Fruit fly (Drosophila melanogaster) whole organism, embryonic: ENCODE measurements around the gene CG14220.

Experiments
- Atf3 ChIP-seq: fragments of 200-800 bp; sonication (Bioruptor generic); optimal IDR thresholded peaks from 3 replicates; lab custom pipeline; 2016; ENCODE audit warnings: missing biosample characterization, missing genetic modification characterization
- Bgb ChIP-seq: fragments of 200-800 bp; sonication (Bioruptor generic); IDR thresholded peaks from 2 replicates; pipeline ENCODE4 v1.3.6; 2022; ENCODE audit warnings: missing biosample characterization, missing genetic modification characterization; ENCODE audit not compliant: partially characterized antibody
- CG10366 ChIP-seq: fragments of 200-800 bp; sonication (Bioruptor generic); IDR thresholded peaks from 2 replicates; pipeline ENCODE4 v1.3.6; 2022; ENCODE audit warnings: missing biosample characterization, missing genetic modification characterization
- CG11695 ChIP-seq: fragments of 200-800 bp; sonication (Bioruptor generic); IDR thresholded peaks from 3 replicates; pipeline ENCODE4 v1.3.6; 2022; ENCODE audit warnings: missing biosample characterization, missing genetic modification characterization
- CG11696 ChIP-seq: fragments of 200-800 bp; sonication (Bioruptor generic); IDR thresholded peaks from 2 replicates; pipeline ENCODE4 v1.3.6; 2022; ENCODE audit warnings: missing biosample characterization, missing genetic modification characterization
- CG13775 ChIP-seq: fragments of 200-800 bp; sonication (Bioruptor generic); optimal IDR thresholded peaks from 3 replicates; lab custom pipeline; 2017; ENCODE audit warnings: missing biosample characterization, mild to moderate bottlenecking, missing genetic modification characterization
- CG15073 ChIP-seq: fragments of 200-800 bp; sonication (Bioruptor generic); optimal IDR thresholded peaks from 2 replicates; lab custom pipeline; 2016; ENCODE audit warnings: missing biosample characterization, missing genetic modification characterization
- CG15514 ChIP-seq: fragments of 200-800 bp; sonication (Bioruptor generic); optimal IDR thresholded peaks from 3 replicates; lab custom pipeline; 2017; ENCODE audit warnings: missing biosample characterization, missing genetic modification characterization, mild to moderate bottlenecking, moderate library complexity, missing genetic modification reagents
- CG17359 ChIP-seq: fragments of 200-800 bp; sonication (Bioruptor generic); optimal IDR thresholded peaks from 3 replicates; lab custom pipeline; 2018; ENCODE audit warnings: missing biosample characterization, mild to moderate bottlenecking, missing genetic modification characterization, moderate library complexity
- CG18764 ChIP-seq: fragments of 200-800 bp; sonication (Bioruptor generic); optimal IDR thresholded peaks from 3 replicates; lab custom pipeline; 2016; ENCODE audit warnings: missing biosample characterization, missing genetic modification characterization
- CG2199 ChIP-seq: fragments of 200-800 bp; sonication (Bioruptor generic); IDR thresholded peaks from 3 replicates; pipeline ENCODE4 v1.3.6; 2022; ENCODE audit warnings: missing biosample characterization, missing genetic modification characterization
- CG31388 ChIP-seq: fragments of 200-800 bp; sonication (Bioruptor generic); optimal IDR thresholded peaks from 2 replicates; lab custom pipeline; 2016; ENCODE audit warnings: missing biosample characterization, missing genetic modification characterization
- CG31441 ChIP-seq: fragments of 200-800 bp; sonication (Bioruptor generic); IDR thresholded peaks from 2 replicates; pipeline ENCODE4 v1.3.6; 2022; ENCODE audit warnings: missing biosample characterization, missing genetic modification characterization
- CG34422 ChIP-seq: fragments of 200-800 bp; sonication (Bioruptor generic); IDR thresholded peaks from 3 replicates; pipeline ENCODE4 v1.3.6; 2022; ENCODE audit warnings: missing biosample characterization, missing genetic modification characterization
- CG4282 ChIP-seq: fragments of 200-800 bp; sonication (Bioruptor generic); optimal IDR thresholded peaks from 2 replicates; lab custom pipeline; 2016; ENCODE audit warnings: missing biosample characterization, missing genetic modification characterization
- CG43689 ChIP-seq: fragments of 200-800 bp; sonication (Bioruptor generic); IDR thresholded peaks from 2 replicates; pipeline ENCODE4 v1.3.6; 2022; ENCODE audit warnings: missing biosample characterization, missing genetic modification characterization
- CG6272 ChIP-seq: fragments of 200-800 bp; sonication (Bioruptor generic); IDR thresholded peaks from 2 replicates; pipeline ENCODE4 v1.3.6; 2022; ENCODE audit warnings: missing biosample characterization, missing genetic modification characterization
- CG7372 ChIP-seq: fragments of 200-800 bp; sonication (Bioruptor generic); IDR thresholded peaks from 2 replicates; pipeline ENCODE4 v1.3.6; 2022; ENCODE audit warnings: missing biosample characterization, missing genetic modification characterization
- CG7963 ChIP-seq: fragments of 200-800 bp; sonication (Bioruptor generic); IDR thresholded peaks from 3 replicates; pipeline ENCODE4 v1.3.6; 2022; ENCODE audit warnings: missing biosample characterization, missing genetic modification characterization; ENCODE audit not compliant: partially characterized antibody
- Chrac-16 ChIP-seq: fragments of 200-800 bp; sonication (Bioruptor generic); optimal IDR thresholded peaks from 3 replicates; lab custom pipeline; 2016; ENCODE audit warnings: missing biosample characterization, missing genetic modification characterization
- D19A ChIP-seq: fragments of 200-800 bp; optimal IDR thresholded peaks from 3 replicates; lab custom pipeline; 2019; ENCODE audit warnings: missing biosample characterization, mild to moderate bottlenecking, missing genetic modification characterization, moderate library complexity
- Dll ChIP-seq: fragments of 200-800 bp; sonication (Bioruptor generic); IDR thresholded peaks from 4 replicates; pipeline ENCODE4 v1.3.6; 2022; ENCODE audit warnings: missing biosample characterization, missing genetic modification characterization; ENCODE audit not compliant: partially characterized antibody
- HmgD ChIP-seq: fragments of 200-800 bp; sonication (Bioruptor generic); optimal IDR thresholded peaks from 3 replicates; lab custom pipeline; 2016; ENCODE audit warnings: missing biosample characterization, missing genetic modification characterization
- Lhr ChIP-seq: fragments of 200-800 bp; sonication (Bioruptor generic); optimal IDR thresholded peaks from 3 replicates; lab custom pipeline; 2017; ENCODE audit warnings: mild to moderate bottlenecking, missing biosample characterization, missing genetic modification reagents, missing genetic modification characterization
- Lim3 ChIP-seq: fragments of 200-800 bp; sonication (Bioruptor generic); IDR thresholded peaks from 2 replicates; pipeline ENCODE4 v1.3.6; 2022; ENCODE audit warnings: missing biosample characterization, missing genetic modification characterization
- Mad ChIP-seq: fragments of 200-800 bp; sonication (Bioruptor generic); optimal IDR thresholded peaks from 2 replicates; lab custom pipeline; 2016; ENCODE audit warnings: missing biosample characterization, missing genetic modification characterization
- Meics ChIP-seq: fragments of 200-800 bp; sonication (Bioruptor generic); optimal IDR thresholded peaks from 2 replicates; lab custom pipeline; 2017; ENCODE audit warnings: missing biosample characterization, mild to moderate bottlenecking, missing genetic modification characterization
- NC2α ChIP-seq: fragments of 200-800 bp; sonication (Bioruptor generic); optimal IDR thresholded peaks from 2 replicates; lab custom pipeline; 2016; ENCODE audit warnings: missing biosample characterization, missing genetic modification characterization
- Xbp1 ChIP-seq: fragments of 200-800 bp; sonication (Bioruptor generic); optimal IDR thresholded peaks from 3 replicates; lab custom pipeline; 2016; ENCODE audit warnings: missing biosample characterization, mild to moderate bottlenecking, missing genetic modification characterization
- ato ChIP-seq: fragments of 200-800 bp; sonication (Bioruptor generic); IDR thresholded peaks from 2 replicates; pipeline ENCODE4 v1.3.6; 2022; ENCODE audit warnings: missing biosample characterization, missing genetic modification characterization; ENCODE audit not compliant: partially characterized antibody
- chinmo ChIP-seq: fragments of 200-800 bp; sonication (Bioruptor generic); IDR thresholded peaks from 4 replicates; pipeline ENCODE4 v1.3.6; 2022; ENCODE audit warnings: missing biosample characterization, missing genetic modification characterization; ENCODE audit not compliant: partially characterized antibody
- ci ChIP-seq: fragments of 200-800 bp; sonication (Bioruptor generic); IDR thresholded peaks from 3 replicates; pipeline ENCODE4 v1.3.6; 2022; ENCODE audit warnings: missing biosample characterization, missing genetic modification characterization
- crp ChIP-seq, 2 experiments: fragments of 200-800 bp; sonication (Bioruptor generic); optimal IDR thresholded peaks; 2 replicates in 1 of 2; 3 replicates in 1 of 2; lab custom pipeline; 2017; ENCODE audit warnings: missing biosample characterization in 2 of 2, missing genetic modification characterization in 2 of 2, mild to moderate bottlenecking in 1 of 2, moderate library complexity in 1 of 2
- cwo ChIP-seq: fragments of 200-800 bp; sonication (Bioruptor generic); optimal IDR thresholded peaks from 3 replicates; lab custom pipeline; 2017; ENCODE audit warnings: missing biosample characterization, missing genetic modification characterization, mild to moderate bottlenecking, moderate library complexity, missing genetic modification reagents
- danr ChIP-seq: fragments of 200-800 bp; sonication (Bioruptor generic); IDR thresholded peaks from 2 replicates; pipeline ENCODE4 v1.3.6; 2022; ENCODE audit warnings: missing biosample characterization, missing genetic modification characterization
- emc ChIP-seq: fragments of 200-800 bp; sonication (Bioruptor generic); optimal IDR thresholded peaks from 2 replicates; lab custom pipeline; 2016; ENCODE audit warnings: missing biosample characterization, missing genetic modification characterization
- eve ChIP-seq, 2 experiments: fragments of >200 bp; optimal IDR thresholded peaks; 2 replicates each; lab custom pipeline; 2017; ENCODE audit warnings: missing biosample characterization in 2 of 2, missing genetic modification characterization in 2 of 2
- gce ChIP-seq: fragments of 200-800 bp; sonication (Bioruptor generic); IDR thresholded peaks from 3 replicates; pipeline ENCODE4 v1.3.6; 2022; ENCODE audit warnings: missing biosample characterization, missing genetic modification characterization
- h ChIP-seq: fragments of >200 bp; optimal IDR thresholded peaks from 2 replicates; lab custom pipeline; 2017
- her ChIP-seq: fragments of 200-800 bp; sonication (Bioruptor generic); optimal IDR thresholded peaks from 2 replicates; lab custom pipeline; 2016; ENCODE audit warnings: missing biosample characterization, missing genetic modification characterization
- insv ChIP-seq, 2 experiments: fragments of 200-800 bp; sonication (Bioruptor generic); optimal IDR thresholded peaks; 3 replicates each; lab custom pipeline; 2016 to 2018; ENCODE audit warnings: missing biosample characterization in 2 of 2, missing genetic modification characterization in 2 of 2
- jigr1 ChIP-seq: fragments of 200-800 bp; sonication (Bioruptor generic); IDR thresholded peaks from 3 replicates; pipeline ENCODE4 v1.3.6; 2022; ENCODE audit warnings: missing biosample characterization, missing genetic modification characterization
- knrl ChIP-seq: fragments of 200-800 bp; sonication (Bioruptor generic); IDR thresholded peaks from 3 replicates; pipeline ENCODE4 v1.3.6; 2022; ENCODE audit warnings: missing biosample characterization, missing genetic modification characterization; ENCODE audit not compliant: partially characterized antibody
- lab ChIP-seq: fragments of 200-800 bp; sonication (Bioruptor generic); optimal IDR thresholded peaks from 3 replicates; lab custom pipeline; 2017; ENCODE audit warnings: missing biosample characterization, missing genetic modification characterization, mild to moderate bottlenecking, moderate library complexity, missing genetic modification reagents
- mam ChIP-seq: fragments of 200-800 bp; sonication (Bioruptor generic); optimal IDR thresholded peaks from 3 replicates; lab custom pipeline; 2016; ENCODE audit warnings: missing biosample characterization, missing genetic modification characterization
- nau ChIP-seq: fragments of 200-800 bp; sonication (Bioruptor generic); optimal IDR thresholded peaks from 3 replicates; lab custom pipeline; 2017; ENCODE audit warnings: missing biosample characterization, mild to moderate bottlenecking, missing genetic modification characterization, missing genetic modification reagents
- sens ChIP-seq: fragments of 200-800 bp; sonication (Bioruptor generic); peaks from one replicate; lab custom pipeline; 2016; ENCODE audit warnings: missing biosample characterization, missing genetic modification characterization
- seq ChIP-seq: fragments of 200-800 bp; sonication (Bioruptor generic); IDR thresholded peaks from 2 replicates; pipeline ENCODE4 v1.3.6; 2022; ENCODE audit warnings: missing biosample characterization, missing genetic modification characterization
- slp2 ChIP-seq: fragments of 200-800 bp; sonication (Bioruptor generic); optimal IDR thresholded peaks from 2 replicates; lab custom pipeline; 2016; ENCODE audit warnings: missing biosample characterization, missing genetic modification characterization
- sr ChIP-seq: fragments of 200-800 bp; sonication (Bioruptor generic); IDR thresholded peaks from 3 replicates; pipeline ENCODE4 v1.3.6; 2022; ENCODE audit warnings: missing biosample characterization, missing genetic modification characterization
- wek ChIP-seq: fragments of 200-800 bp; sonication (Bioruptor generic); optimal IDR thresholded peaks from 3 replicates; lab custom pipeline; 2018; ENCODE audit warnings: missing biosample characterization, mild to moderate bottlenecking, missing genetic modification characterization, moderate library complexity

CG14220 gene

DNA sequence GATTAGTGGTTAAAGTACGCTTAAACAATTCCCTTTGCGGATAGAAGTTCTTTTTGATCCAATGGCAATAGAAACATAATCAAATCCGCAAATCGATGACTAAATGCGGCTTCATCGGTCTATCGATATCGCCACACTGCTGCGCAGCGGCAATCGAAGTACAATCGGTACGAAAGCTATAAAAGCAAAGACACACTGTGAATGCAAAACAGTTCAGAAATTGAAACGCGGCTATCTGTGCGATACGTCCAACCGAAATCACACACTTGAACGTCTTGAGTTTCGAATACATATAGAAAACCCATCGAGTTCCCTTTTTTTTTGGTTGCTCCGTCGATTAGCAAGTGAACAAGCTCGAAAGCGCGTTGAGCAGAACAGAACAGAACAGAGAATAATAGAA, 3.3 kb upstream of the CG14220 start, which contains the start of gene CG14207 (continued):
- TF ChIP-seq CG15073 (GFP tag; lab: Kevin White, UChicago) = no peak
- TF ChIP-seq h (lab: Kevin White, UChicago) = no peak
- no peak for TF ChIP-seq Lhr
- TF ChIP-seq slp2 (GFP tag; lab: Kevin White, UChicago) = no peak
- peak; percentile 63 for TF ChIP-seq sens (GFP tag; lab: Kevin White, UChicago)
- TF ChIP-seq knrl (GFP tag; lab: Robert Waterston, UW) = peak; percentile 47; the same call in 1 of the 3 replicates
- TF ChIP-seq lab = peak; percentile 14
- TF ChIP-seq jigr1 (GFP tag; lab: Robert Waterston, UW) = no peak
- no peak for TF ChIP-seq Lim3 (GFP tag; lab: Robert Waterston, UW)
- no peak for TF ChIP-seq eve (GFP tag; optimal IDR thresholded peaks at IDR 0.05; lab: Kevin White, UChicago)
- TF ChIP-seq her (GFP tag; lab: Kevin White, UChicago) = peak; percentile 49
- TF ChIP-seq Bgb = peak; percentile 78
- TF ChIP-seq CG43689 (GFP tag; lab: Robert Waterston, UW) = no peak
- no peak for TF ChIP-seq NC2α (GFP tag; lab: Kevin White, UChicago)
- no peak for TF ChIP-seq HmgD (GFP tag; lab: Kevin White, UChicago)
- no peak for TF ChIP-seq Atf3
- peak; percentile 87 for TF ChIP-seq CG7963 (GFP tag; lab: Robert Waterston, UW)
- TF ChIP-seq ci (GFP tag; lab: Robert Waterston, UW) = peak; percentile 65; the same call in 2 of the 3 replicates
- no peak for TF ChIP-seq CG2199 (GFP tag; lab: Robert Waterston, UW)
- no peak for TF ChIP-seq CG11696 (GFP tag; lab: Robert Waterston, UW)
- no peak for TF ChIP-seq Xbp1 (GFP tag; lab: Kevin White, UChicago)
- no peak for TF ChIP-seq CG31388 (GFP tag; lab: Kevin White, UChicago)
- TF ChIP-seq D19A (tag; lab: Kevin White, UChicago) = peak; percentile 20
- TF ChIP-seq chinmo (GFP tag; lab: Robert Waterston, UW) = peak; percentile 84; the same call in 2 of the 4 replicates
- no peak for TF ChIP-seq seq (GFP tag; lab: Robert Waterston, UW)
- 0 out of 2 replicates have a peak, but pooled peaks have one; percentile 14 for TF ChIP-seq CG31441 (GFP tag; lab: Robert Waterston, UW)
- no peak for TF ChIP-seq CG10366 (GFP tag; lab: Robert Waterston, UW)
- TF ChIP-seq danr (GFP tag; lab: Robert Waterston, UW) = no peak
- peak; percentile 82 for TF ChIP-seq ato (GFP tag; lab: Robert Waterston, UW)
- peak; percentile 67 for TF ChIP-seq Dll (GFP tag; lab: Robert Waterston, UW)
- no peak for TF ChIP-seq CG18764 (GFP tag; lab: Kevin White, UChicago)
- TF ChIP-seq Meics (GFP tag; lab: Kevin White, UChicago) = peak; percentile 8
- TF ChIP-seq Mad (GFP tag; lab: Kevin White, UChicago) = no peak
- TF ChIP-seq emc (GFP tag; lab: Kevin White, UChicago) = no peak
- TF ChIP-seq CG7372 (GFP tag; lab: Robert Waterston, UW) = no peak
- no peak for TF ChIP-seq CG6272 (GFP tag; lab: Robert Waterston, UW)
- TF ChIP-seq mam = no peak
- TF ChIP-seq sr (GFP tag; lab: Robert Waterston, UW) = 0 out of 3 replicates have a peak, but pooled peaks have one; percentile 12
- no peak for TF ChIP-seq insv (GFP tag; optimal IDR thresholded peaks at IDR 0.05; lab: Kevin White, UChicago)
- TF ChIP-seq Chrac-16 (GFP tag; lab: Kevin White, UChicago) = no peak
- no peak for TF ChIP-seq CG4282 (GFP tag; lab: Kevin White, UChicago)
- peak; percentile 9 for TF ChIP-seq wek (GFP tag; lab: Kevin White, UChicago)
- peak; percentile 22; the same call in 1 of the 3 replicates for TF ChIP-seq CG11695 (GFP tag; lab: Robert Waterston, UW)
- no peak for TF ChIP-seq CG13775 (GFP tag; lab: Kevin White, UChicago)
- TF ChIP-seq CG17359 (tag; lab: Kevin White, UChicago) = peak; percentile 3
- no peak for TF ChIP-seq crp (GFP tag; optimal IDR thresholded peaks at IDR 0.05; lab: Kevin White, UChicago)
- peak; percentile 44 for TF ChIP-seq CG15514
- TF ChIP-seq cwo (GFP tag; lab: Kevin White, UChicago) = no peak
- no peak for TF ChIP-seq nau (GFP tag; lab: Kevin White, UChicago)
- 0 out of 3 replicates have a peak, but pooled peaks have one; percentile 29 for TF ChIP-seq CG34422 (GFP tag; lab: Robert Waterston, UW)
- TF ChIP-seq gce (GFP tag; lab: Robert Waterston, UW) = no peak
